Fruit fly (Drosophila melanogaster): ENCODE results near the gene CG5880.

The CG5880 gene

DNA sequence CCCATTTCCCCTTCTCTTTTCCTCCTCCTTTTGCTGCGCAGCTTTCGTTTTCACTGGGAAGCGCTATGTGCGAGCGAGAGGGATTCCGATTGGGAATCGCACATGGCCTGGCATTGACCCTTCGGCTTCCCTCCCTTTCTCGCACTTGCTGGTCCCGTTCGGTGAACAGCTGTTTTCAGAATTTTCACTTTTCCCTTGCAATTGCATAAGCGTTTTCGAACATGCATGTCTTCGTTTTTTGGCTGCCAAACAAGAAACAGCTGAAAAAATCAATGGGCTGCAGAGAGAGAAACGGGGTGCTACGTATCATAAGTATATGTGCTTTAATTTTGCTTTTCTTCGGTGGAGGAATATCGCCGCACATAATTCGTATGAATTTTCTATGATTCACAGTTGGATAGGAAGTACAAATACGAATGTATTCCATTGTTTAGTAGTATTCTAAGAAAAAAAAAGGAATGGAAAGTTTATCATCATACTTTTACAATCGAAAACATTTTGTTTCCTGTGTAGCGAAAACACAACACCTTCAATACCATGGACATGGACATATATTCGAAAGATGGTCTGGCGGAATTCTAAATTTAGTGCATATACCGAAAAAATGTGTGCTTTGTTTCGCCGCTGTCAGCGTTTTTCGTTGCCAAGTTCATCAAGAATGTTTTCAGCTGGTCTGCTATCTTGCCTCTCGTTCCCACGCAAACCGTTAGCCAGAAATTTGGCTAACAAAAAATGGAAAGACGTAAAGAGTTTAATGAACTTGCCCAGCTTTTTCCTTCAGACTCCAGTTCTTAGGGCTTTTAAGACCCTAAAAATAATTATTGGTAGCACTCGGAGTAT is 35.8 kb downstream of the CG5880 start (continued):
- TF ChIP-seq al (GFP tag; IDR thresholded peaks at IDR 0.05), result peak; percentile 58
- peak; percentile 24; the same call in 1 of the 2 replicates for TF ChIP-seq NFAT (GFP tag; IDR thresholded peaks at IDR 0.05)
- TF ChIP-seq sqz (GFP tag; optimal IDR thresholded peaks at IDR 0.05), result no peak
- peak; percentile 62 for TF ChIP-seq CG3281 (GFP tag; optimal IDR thresholded peaks at IDR 0.05)
- TF ChIP-seq dan (GFP tag; IDR thresholded peaks at IDR 0.05), result no peak
- TF ChIP-seq B-H2 (GFP tag; optimal IDR thresholded peaks at IDR 0.05), result no peak
- TF ChIP-seq cwo (GFP tag; optimal IDR thresholded peaks at IDR 0.05), result peak; percentile 38
- no peak for TF ChIP-seq ERR (GFP tag; optimal IDR thresholded peaks at IDR 0.05)
- no peak for TF ChIP-seq zen2 (GFP tag; IDR thresholded peaks at IDR 0.05; ENCODE audit: partially characterized antibody)
- TF ChIP-seq sr (GFP tag; IDR thresholded peaks at IDR 0.05), result no peak
- TF ChIP-seq CG2678 (tag; optimal IDR thresholded peaks at IDR 0.05), result peak; percentile 69
- no peak for TF ChIP-seq CG11085 (GFP tag; IDR thresholded peaks at IDR 0.05)
- no peak for TF ChIP-seq otp (GFP tag; IDR thresholded peaks at IDR 0.05)
- TF ChIP-seq Hr78 (GFP tag; optimal IDR thresholded peaks at IDR 0.05), result peak in 1 of 2 experiments; percentile 8
- no peak for TF ChIP-seq CG9797 (GFP tag; optimal IDR thresholded peaks at IDR 0.05)
- no peak for TF ChIP-seq CG11093 (GFP tag; IDR thresholded peaks at IDR 0.05)
- TF ChIP-seq Abd-B (GFP tag; optimal IDR thresholded peaks at IDR 0.05), result peak; percentile 11
- no peak for TF ChIP-seq jigr1 (GFP tag; IDR thresholded peaks at IDR 0.05)
- peak; percentile 59 for TF ChIP-seq Oli (tag; optimal IDR thresholded peaks at IDR 0.05)
- TF ChIP-seq pum (GFP tag; optimal IDR thresholded peaks at IDR 0.05), result peak; percentile 11
- TF ChIP-seq B-H1 (GFP tag; IDR thresholded peaks at IDR 0.05), result no peak
- no peak for TF ChIP-seq Sry-δ (GFP tag; optimal IDR thresholded peaks at IDR 0.05)
- no peak for TF ChIP-seq hth (optimal IDR thresholded peaks at IDR 0.05)
- TF ChIP-seq CG1602 (GFP tag; optimal IDR thresholded peaks at IDR 0.05), result no peak
- peak; percentile 74 for TF ChIP-seq CG2120 (GFP tag; optimal IDR thresholded peaks at IDR 0.05)
- peak; percentile 63 for TF ChIP-seq HHEX (GFP tag; optimal IDR thresholded peaks at IDR 0.05)
- TF ChIP-seq lilli (GFP tag; optimal IDR thresholded peaks at IDR 0.05), result peak; percentile 19
- no peak for TF ChIP-seq CG15601 (tag; optimal IDR thresholded peaks at IDR 0.05)
- TF ChIP-seq repo (GFP tag; optimal IDR thresholded peaks at IDR 0.05), result no peak
- TF ChIP-seq CG10431 (GFP tag; optimal IDR thresholded peaks at IDR 0.05), result peak; percentile 22
- no peak for TF ChIP-seq Lim3 (GFP tag; IDR thresholded peaks at IDR 0.05)
- TF ChIP-seq ken (GFP tag; IDR thresholded peaks at IDR 0.05), result no peak
- TF ChIP-seq dpn (GFP tag; optimal IDR thresholded peaks at IDR 0.05), result peak in 1 of 2 experiments; percentile 29
- TF ChIP-seq CG13624 (GFP tag; optimal IDR thresholded peaks at IDR 0.05), result peak; percentile 46
- peak; percentile 21 for TF ChIP-seq CG17385 (GFP tag; optimal IDR thresholded peaks at IDR 0.05)
- no peak for TF ChIP-seq tin (GFP tag; optimal IDR thresholded peaks at IDR 0.05)
- TF ChIP-seq Scr (GFP tag; IDR thresholded peaks at IDR 0.05; ENCODE audit: partially characterized antibody), result no peak
- TF ChIP-seq CG2199 (GFP tag; IDR thresholded peaks at IDR 0.05), result no peak
- TF ChIP-seq org-1 (GFP tag; optimal IDR thresholded peaks at IDR 0.05), result peak; percentile 34
- peak; percentile 29 for TF ChIP-seq CG18262 (tag; optimal IDR thresholded peaks at IDR 0.05)
- no peak for TF ChIP-seq CG18476 (GFP tag; optimal IDR thresholded peaks at IDR 0.05)
- peak; percentile 65 for TF ChIP-seq slbo (GFP tag; IDR thresholded peaks at IDR 0.05)
- no peak for TF ChIP-seq CG5245 (GFP tag; optimal IDR thresholded peaks at IDR 0.05)

Measured in whole organism, embryonic.